Worm (Caenorhabditis elegans) whole organism, L4 larva: ENCODE measurements around the gene gyg-1.

Experiments
- D1046.2 ChIP-seq: fragments of 200-800 bp; sonication (Bioruptor generic); IDR thresholded peaks from 2 replicates; pipeline ENCODE4 v1.3.6; 2022; ENCODE audit warnings: missing genetic modification characterization, missing compliant biosample characterization
- F26F4.8 ChIP-seq: fragments of 200-800 bp; sonication (Bioruptor generic); conservative IDR thresholded peaks from 2 replicates; pipeline ENCODE4 v1.3.6; 2022; ENCODE audit warnings: missing genetic modification characterization, missing compliant biosample characterization
- F37D6.2 ChIP-seq: sonication (generic microtip); optimal IDR thresholded peaks from 2 replicates; lab custom pipeline; 2016; ENCODE audit warnings: mild to moderate bottlenecking, missing genetic modification characterization, missing compliant biosample characterization
- R02D3.7 ChIP-seq: fragments of 150-350 bp; sonication (generic microtip); optimal IDR thresholded peaks from 3 replicates; lab custom pipeline; 2014; ENCODE audit warnings: missing biosample characterization, missing genetic modification characterization
- T20F7.1 ChIP-seq: fragments of 200-800 bp; sonication (Bioruptor generic); optimal IDR thresholded peaks from 2 replicates; lab custom pipeline; 2018; ENCODE audit warnings: mild to moderate bottlenecking, missing genetic modification characterization, missing compliant biosample characterization
- T26A8.4 ChIP-seq: fragments of 200-800 bp; sonication (Bioruptor generic); IDR thresholded peaks from 2 replicates; pipeline ENCODE4 v1.3.6; 2022; ENCODE audit warnings: missing genetic modification characterization, missing compliant biosample characterization
- Y5F2A.4 ChIP-seq: fragments of 200-800 bp; sonication (Bioruptor generic); optimal IDR thresholded peaks from 2 replicates; lab custom pipeline; 2018; ENCODE audit warnings: mild to moderate bottlenecking, missing genetic modification characterization, missing compliant biosample characterization
- aha-1 ChIP-seq: fragments of 150-350 bp; peaks from one replicate; lab custom pipeline; 2014; ENCODE audit warnings: missing biosample characterization, missing genetic modification characterization
- aly-2 ChIP-seq: sonication (generic microtip); optimal IDR thresholded peaks from 2 replicates; lab custom pipeline; 2018; ENCODE audit warnings: missing biosample characterization, missing genetic modification characterization
- arid-1 ChIP-seq: fragments of 200-800 bp; sonication (Bioruptor generic); conservative IDR thresholded peaks from 2 replicates; pipeline ENCODE4 v1.3.6; 2022; ENCODE audit warnings: missing genetic modification reagents, missing genetic modification characterization, missing compliant biosample characterization
- attf-4 ChIP-seq: sonication (generic microtip); optimal IDR thresholded peaks from 3 replicates; lab custom pipeline; 2017; ENCODE audit warnings: missing biosample characterization, missing genetic modification characterization
- ceh-20 ChIP-seq: fragments of 200-800 bp; sonication (Bioruptor generic); IDR thresholded peaks from 2 replicates; pipeline ENCODE4 v1.3.6; 2022; ENCODE audit warnings: missing genetic modification reagents, missing genetic modification characterization, missing compliant biosample characterization
- ceh-32 ChIP-seq: sonication (generic microtip); optimal IDR thresholded peaks from 2 replicates; lab custom pipeline; 2016; ENCODE audit warnings: mild to moderate bottlenecking, missing genetic modification characterization, missing compliant biosample characterization; ENCODE audit not compliant: poor library complexity
- ceh-44 ChIP-seq: fragments of 200-800 bp; sonication (Bioruptor generic); IDR thresholded peaks from 2 replicates; pipeline ENCODE4 v1.3.6; 2022; ENCODE audit warnings: missing genetic modification reagents, missing genetic modification characterization, missing compliant biosample characterization
- ceh-62 ChIP-seq: sonication (generic microtip); optimal IDR thresholded peaks from 2 replicates; lab custom pipeline; 2017; ENCODE audit warnings: missing biosample characterization, missing genetic modification characterization
- ces-1 ChIP-seq: fragments of 150-350 bp; sonication (generic microtip); optimal IDR thresholded peaks from 4 replicates; lab custom pipeline; 2014; ENCODE audit warnings: missing biosample characterization, missing genetic modification reagents, missing genetic modification characterization
- cey-2 ChIP-seq: sonication (generic microtip); optimal IDR thresholded peaks from 3 replicates; lab custom pipeline; 2017; ENCODE audit warnings: missing genetic modification characterization, mild to moderate bottlenecking, missing compliant biosample characterization, antibody characterized with exemption, borderline replicate concordance; ENCODE audit not compliant: insufficient read depth
- daf-12 ChIP-seq: fragments of 150-350 bp; optimal IDR thresholded peaks from 2 replicates; lab custom pipeline; 2014; ENCODE audit warnings: missing biosample characterization, missing genetic modification reagents, missing genetic modification characterization
- daf-16 ChIP-seq, 3 experiments: sonication (generic microtip); optimal IDR thresholded peaks; 2 replicates each; lab custom pipeline; 2016 to 2017; ENCODE audit warnings: missing genetic modification characterization in 3 of 3, missing genetic modification reagents in 3 of 3, mild to moderate bottlenecking in 2 of 3, missing compliant biosample characterization in 2 of 3, missing biosample characterization in 1 of 3, moderate library complexity in 1 of 3
- dmd-6 ChIP-seq: fragments of 200-800 bp; sonication (Bioruptor generic); IDR thresholded peaks from 2 replicates; pipeline ENCODE4 v1.3.6; 2022; ENCODE audit warnings: missing genetic modification reagents, missing genetic modification characterization, missing compliant biosample characterization
- dpl-1 ChIP-seq: fragments of 150-350 bp; optimal IDR thresholded peaks from 2 replicates; lab custom pipeline; 2014; ENCODE audit warnings: missing biosample characterization, missing genetic modification reagents, missing genetic modification characterization
- duxl-1 ChIP-seq: sonication (generic microtip); optimal IDR thresholded peaks from 2 replicates; lab custom pipeline; 2016; ENCODE audit warnings: mild to moderate bottlenecking, missing genetic modification characterization, moderate library complexity, missing compliant biosample characterization; ENCODE audit not compliant: poor library complexity
- dve-1 ChIP-seq: sonication (generic microtip); optimal IDR thresholded peaks from 2 replicates; lab custom pipeline; 2017; ENCODE audit warnings: antibody characterized with exemption, mild to moderate bottlenecking, missing genetic modification characterization, missing compliant biosample characterization; ENCODE audit not compliant: insufficient read depth
- egl-27 ChIP-seq: sonication (generic microtip); optimal IDR thresholded peaks from 3 replicates; lab custom pipeline; 2017; ENCODE audit warnings: missing biosample characterization, missing genetic modification reagents, missing genetic modification characterization
- fkh-10 ChIP-seq: fragments of 150-350 bp; optimal IDR thresholded peaks from 2 replicates; lab custom pipeline; 2014; ENCODE audit warnings: missing biosample characterization, missing genetic modification reagents, missing genetic modification characterization
- hlh-30 ChIP-seq: sonication (generic microtip); optimal IDR thresholded peaks from 2 replicates; lab custom pipeline; 2017; ENCODE audit warnings: antibody characterized with exemption, mild to moderate bottlenecking, missing genetic modification characterization, missing compliant biosample characterization; ENCODE audit not compliant: insufficient read depth
- lir-3 ChIP-seq: sonication (generic microtip); optimal IDR thresholded peaks from 2 replicates; lab custom pipeline; 2016; ENCODE audit warnings: mild to moderate bottlenecking, missing genetic modification characterization, missing compliant biosample characterization
- lsy-2 ChIP-seq, 2 experiments: fragments of 150-350 bp in 1 of 2; sonication (generic microtip) in 1 of 2; optimal IDR thresholded peaks; 2 replicates each; lab custom pipeline; 2014 to 2017; ENCODE audit warnings: missing biosample characterization in 2 of 2, missing genetic modification characterization in 2 of 2
- mdl-1 ChIP-seq, 2 experiments: fragments of 150-350 bp in 1 of 2; sonication (generic microtip) in 1 of 2; optimal IDR thresholded peaks; 2 replicates each; lab custom pipeline; 2014 to 2017; ENCODE audit warnings: missing biosample characterization in 2 of 2, missing genetic modification characterization in 2 of 2
- mep-1 ChIP-seq: fragments of 150-350 bp; sonication (generic microtip); optimal IDR thresholded peaks from 3 replicates; lab custom pipeline; 2014; ENCODE audit warnings: missing biosample characterization, missing genetic modification characterization
- mes-2 ChIP-seq: sonication (generic microtip); optimal IDR thresholded peaks from 2 replicates; lab custom pipeline; 2016; ENCODE audit warnings: missing genotype, mild to moderate bottlenecking, missing genetic modification characterization, missing compliant biosample characterization; ENCODE audit not compliant: poor library complexity, severe bottlenecking
- mxl-3 ChIP-seq: fragments of 200-800 bp; sonication (Bioruptor generic); optimal IDR thresholded peaks from 2 replicates; lab custom pipeline; 2018; ENCODE audit warnings: mild to moderate bottlenecking, missing genetic modification characterization, missing compliant biosample characterization
- nhr-10 ChIP-seq: fragments of 150-350 bp; optimal IDR thresholded peaks from 2 replicates; lab custom pipeline; 2014; ENCODE audit warnings: missing biosample characterization, missing genetic modification characterization
- nhr-237 ChIP-seq: sonication (generic microtip); optimal IDR thresholded peaks from 2 replicates; lab custom pipeline; 2017; ENCODE audit warnings: missing biosample characterization, missing genetic modification characterization
- nhr-28 ChIP-seq: fragments of 150-350 bp; optimal IDR thresholded peaks from 2 replicates; lab custom pipeline; 2014; ENCODE audit warnings: missing biosample characterization, missing genetic modification characterization
- nhr-48 ChIP-seq: sonication (generic microtip); optimal IDR thresholded peaks from 2 replicates; lab custom pipeline; 2016; ENCODE audit warnings: mild to moderate bottlenecking, missing genetic modification characterization, missing compliant biosample characterization
- nhr-76 ChIP-seq: fragments of 150-350 bp; optimal IDR thresholded peaks from 2 replicates; lab custom pipeline; 2014; ENCODE audit warnings: missing biosample characterization, missing genetic modification characterization
- nhr-77 ChIP-seq: fragments of 150-350 bp; optimal IDR thresholded peaks from 2 replicates; lab custom pipeline; 2014; ENCODE audit warnings: missing biosample characterization, missing genetic modification characterization
- pha-4 ChIP-seq, 2 experiments: fragments of 150-350 bp in 1 of 2; fragments of 200-800 bp in 1 of 2; sonication (Bioruptor generic) in 1 of 2; IDR thresholded peaks in 1 of 2; optimal IDR thresholded peaks in 1 of 2; 2 replicates each; pipeline versions ENCODE4 v1.3.6 to Lab custom; 2014 to 2022; ENCODE audit warnings: missing genetic modification characterization in 2 of 2, missing genetic modification reagents in 2 of 2, missing biosample characterization in 1 of 2, missing compliant biosample characterization in 1 of 2
- pqm-1 ChIP-seq: sonication (generic microtip); optimal IDR thresholded peaks from 2 replicates; lab custom pipeline; 2017; ENCODE audit warnings: missing biosample characterization, missing genetic modification characterization
- saeg-2 ChIP-seq: fragments of 200-800 bp; sonication (Bioruptor generic); IDR thresholded peaks from 2 replicates; pipeline ENCODE4 v1.3.6; 2022; ENCODE audit warnings: missing genetic modification reagents, missing genetic modification characterization, missing compliant biosample characterization
- sdz-12 ChIP-seq: fragments of 200-800 bp; sonication (Bioruptor generic); optimal IDR thresholded peaks from 2 replicates; lab custom pipeline; 2018; ENCODE audit warnings: mild to moderate bottlenecking, missing genetic modification characterization, missing compliant biosample characterization
- spr-3 ChIP-seq: fragments of 200-800 bp; sonication (Bioruptor generic); optimal IDR thresholded peaks from 2 replicates; lab custom pipeline; 2018; ENCODE audit warnings: mild to moderate bottlenecking, missing genetic modification characterization, missing compliant biosample characterization
- unc-62 ChIP-seq, 3 experiments: fragments of 150-350 bp in 1 of 3; sonication (generic microtip); optimal IDR thresholded peaks in 2 of 3; peaks in 1 of 3; 1 replicate in 1 of 3; 2 replicates in 2 of 3; lab custom pipeline; 2014 to 2017; ENCODE audit warnings: missing biosample characterization in 3 of 3, missing genetic modification characterization in 3 of 3, missing genetic modification reagents in 3 of 3, missing genotype in 1 of 3
- vab-7 ChIP-seq: fragments of 200-800 bp; sonication (Bioruptor generic); IDR thresholded peaks from 2 replicates; pipeline ENCODE4 v1.3.6; 2022; ENCODE audit warnings: missing genetic modification reagents, missing genetic modification characterization, missing compliant biosample characterization
- zfp-2 ChIP-seq: sonication (generic microtip); optimal IDR thresholded peaks from 2 replicates; lab custom pipeline; 2016; ENCODE audit warnings: mild to moderate bottlenecking, missing genetic modification characterization, missing compliant biosample characterization
- zip-2 ChIP-seq: fragments of 150-350 bp; optimal IDR thresholded peaks from 2 replicates; lab custom pipeline; 2014; ENCODE audit warnings: missing biosample characterization, missing genetic modification characterization

Gene gyg-1

ce11 chrX:3505062-3505461 lies 32.4 kb upstream of the gyg-1 start:
- no peak for TF ChIP-seq pha-4 (GFP tag; IDR thresholded peaks at IDR 0.05; lab: Robert Waterston, UW)
- no peak for TF ChIP-seq pha-4 (tag; optimal IDR thresholded peaks at IDR 0.05; lab: Kevin White, UChicago)
- TF ChIP-seq Y5F2A.4 (GFP tag; lab: Kevin White, UChicago): no peak
- no peak for TF ChIP-seq ceh-44 (GFP tag; lab: Robert Waterston, UW)
- no peak for TF ChIP-seq egl-27 (tag; lab: Kevin White, UChicago)
- TF ChIP-seq nhr-10 (tag; lab: Kevin White, UChicago): no peak
- TF ChIP-seq pqm-1 (tag; lab: Kevin White, UChicago): peak; percentile 67
- TF ChIP-seq dve-1: peak; percentile 41
- TF ChIP-seq T26A8.4 (GFP tag; lab: Robert Waterston, UW): no peak
- no peak for TF ChIP-seq daf-16 (GFP tag; optimal IDR thresholded peaks at IDR 0.05; lab: Kevin White, UChicago)
- TF ChIP-seq daf-16 (tag; optimal IDR thresholded peaks at IDR 0.05; lab: Kevin White, UChicago): peak; percentile 64
- peak in 1 of 2 experiments; percentile 79 for TF ChIP-seq unc-62 (GFP tag; optimal IDR thresholded peaks at IDR 0.05 in 1 of 2; lab: Kevin White, UChicago)
- no peak for TF ChIP-seq unc-62 (tag; optimal IDR thresholded peaks at IDR 0.05; lab: Kevin White, UChicago)
- TF ChIP-seq mep-1 (tag; lab: Kevin White, UChicago): peak; percentile 35
- TF ChIP-seq T20F7.1 (GFP tag; lab: Kevin White, UChicago): peak; percentile 34
- TF ChIP-seq nhr-28 (tag; lab: Kevin White, UChicago): peak; percentile 7
- TF ChIP-seq zip-2 (tag; lab: Kevin White, UChicago): no peak
- no peak for TF ChIP-seq ceh-20 (GFP tag; lab: Robert Waterston, UW)
- TF ChIP-seq F37D6.2 (tag; lab: Kevin White, UChicago): no peak
- TF ChIP-seq nhr-77 (tag; lab: Kevin White, UChicago): peak; percentile 46

DNA sequence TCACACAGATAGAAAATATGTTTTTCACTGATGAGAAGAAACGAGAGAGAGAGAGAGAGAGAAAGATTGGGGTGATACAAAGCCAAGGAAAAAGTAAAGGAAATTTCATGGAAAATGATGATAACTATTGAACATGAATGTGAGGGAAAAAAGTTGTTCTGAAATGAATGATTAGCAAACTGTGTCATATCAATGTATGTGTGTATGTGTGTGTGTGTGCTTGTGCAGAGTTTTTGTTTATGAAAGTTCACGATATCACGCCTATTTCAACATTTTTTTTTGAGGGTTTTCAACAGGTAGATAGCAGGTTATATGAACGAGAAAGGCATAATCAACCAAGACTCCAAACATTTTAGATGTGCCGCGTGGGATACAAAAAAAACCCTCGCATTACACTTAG lies 30.9 kb upstream of the gyg-1 start:
- TF ChIP-seq nhr-237 (no peak), D1046.2 (GFP tag; lab: Robert Waterston, UW) (no peak), sdz-12 (GFP tag; lab: Kevin White, UChicago) (no peak), spr-3 (no peak), dve-1 (peak; percentile 9), lir-3 (no peak), zfp-2 (tag; lab: Kevin White, UChicago) (no peak), nhr-76 (no peak), mdl-1 (tag; optimal IDR thresholded peaks at IDR 0.05; lab: Kevin White, UChicago) (no peak), ces-1 (no peak), dmd-6 (GFP tag; lab: Robert Waterston, UW) (0 out of 2 replicates have a peak, but pooled peaks have one; percentile 10), nhr-48 (tag; lab: Kevin White, UChicago) (no peak), dpl-1 (GFP tag; lab: Kevin White, UChicago) (no peak), F26F4.8 (GFP tag; lab: Robert Waterston, UW) (no peak), Y5F2A.4 (GFP tag; lab: Kevin White, UChicago) (no peak), duxl-1 (tag; lab: Kevin White, UChicago) (no peak), nhr-10 (tag; lab: Kevin White, UChicago) (no peak), saeg-2 (GFP tag; lab: Robert Waterston, UW) (no peak), hlh-30 (tag; lab: Kevin White, UChicago) (peak; percentile 16), ceh-62 (tag; lab: Kevin White, UChicago) (no peak), aha-1 (tag; lab: Kevin White, UChicago) (no peak), aly-2 (tag; lab: Kevin White, UChicago) (no peak), mes-2 (tag; lab: Kevin White, UChicago) (no peak), lsy-2 (tag; optimal IDR thresholded peaks at IDR 0.05; lab: Kevin White, UChicago) (no peak), fkh-10 (GFP tag; lab: Kevin White, UChicago) (no peak), daf-12 (tag; lab: Kevin White, UChicago) (no peak), ceh-20 (GFP tag; lab: Robert Waterston, UW) (no peak), daf-16 (GFP tag; optimal IDR thresholded peaks at IDR 0.05; lab: Kevin White, UChicago) (no peak), daf-16 (tag; optimal IDR thresholded peaks at IDR 0.05; lab: Kevin White, UChicago) (peak; percentile 58), ceh-32 (no peak), nhr-28 (tag; lab: Kevin White, UChicago) (peak; percentile 49), vab-7 (GFP tag; lab: Robert Waterston, UW) (no peak), attf-4 (tag; lab: Kevin White, UChicago) (no peak), R02D3.7 (tag; lab: Kevin White, UChicago) (no peak), arid-1 (GFP tag; lab: Robert Waterston, UW) (no peak), mxl-3 (GFP tag; lab: Kevin White, UChicago) (no peak), cey-2 (no peak)
